Fruit fly (Drosophila melanogaster) whole organism, embryonic: ENCODE data around the gene CG17321.
A peak's percentile ranks its signal among the peaks of the same experiment; 100 is the strongest.

Experiments used
- Abd-B ChIP-seq: fragments of 200-800 bp; sonication (Bioruptor generic); optimal IDR thresholded peaks from 2 replicates; lab custom pipeline; 2018; ENCODE audit warnings: missing biosample characterization, mild to moderate bottlenecking, missing genetic modification characterization, moderate library complexity
- Aef1 ChIP-seq: fragments of 200-800 bp; sonication (Bioruptor generic); IDR thresholded peaks from 3 replicates; pipeline ENCODE4 v1.3.6; 2022; ENCODE audit warnings: missing biosample characterization, missing genetic modification characterization
- BtbVII ChIP-seq: fragments of 200-800 bp; sonication (Bioruptor generic); optimal IDR thresholded peaks from 3 replicates; lab custom pipeline; 2017; ENCODE audit warnings: missing biosample characterization, mild to moderate bottlenecking, missing genetic modification characterization
- Bteb2 ChIP-seq: fragments of 200-800 bp; sonication (Bioruptor generic); optimal IDR thresholded peaks from 2 replicates; lab custom pipeline; 2016; ENCODE audit warnings: missing biosample characterization, missing genetic modification characterization
- CG10366 ChIP-seq: fragments of 200-800 bp; sonication (Bioruptor generic); IDR thresholded peaks from 2 replicates; pipeline ENCODE4 v1.3.6; 2022; ENCODE audit warnings: missing biosample characterization, missing genetic modification characterization
- CG11247 ChIP-seq: fragments of 200-800 bp; sonication (Bioruptor generic); IDR thresholded peaks from 2 replicates; pipeline ENCODE4 v1.3.6; 2022; ENCODE audit warnings: missing biosample characterization, missing genetic modification characterization
- CG12659 ChIP-seq: fragments of 200-800 bp; sonication (Bioruptor generic); optimal IDR thresholded peaks from 3 replicates; lab custom pipeline; 2017; ENCODE audit warnings: mild to moderate bottlenecking, missing biosample characterization, missing genetic modification reagents, missing genetic modification characterization
- CG12769 ChIP-seq: fragments of 200-800 bp; sonication (Bioruptor generic); optimal IDR thresholded peaks from 2 replicates; lab custom pipeline; 2019; ENCODE audit warnings: missing biosample characterization, mild to moderate bottlenecking, missing genetic modification characterization, moderate library complexity
- CG1529 ChIP-seq: fragments of 200-800 bp; sonication (Bioruptor generic); optimal IDR thresholded peaks from 3 replicates; lab custom pipeline; 2018; ENCODE audit warnings: missing biosample characterization, missing genetic modification characterization
- CG18262 ChIP-seq: fragments of 200-800 bp; optimal IDR thresholded peaks from 3 replicates; lab custom pipeline; 2019; ENCODE audit warnings: missing biosample characterization, mild to moderate bottlenecking, missing genetic modification characterization, moderate library complexity
- CG18599 ChIP-seq: fragments of 200-800 bp; sonication (Bioruptor generic); optimal IDR thresholded peaks from 3 replicates; lab custom pipeline; 2017; ENCODE audit warnings: missing biosample characterization, missing genetic modification characterization, mild to moderate bottlenecking, moderate library complexity, missing genetic modification reagents
- CG31388 ChIP-seq: fragments of 200-800 bp; sonication (Bioruptor generic); optimal IDR thresholded peaks from 2 replicates; lab custom pipeline; 2016; ENCODE audit warnings: missing biosample characterization, missing genetic modification characterization
- CG4707 ChIP-seq: fragments of 200-800 bp; sonication (Bioruptor generic); optimal IDR thresholded peaks from 2 replicates; lab custom pipeline; 2018; ENCODE audit warnings: missing biosample characterization, mild to moderate bottlenecking, missing genetic modification characterization, moderate library complexity
- CG6254 ChIP-seq: fragments of 200-800 bp; sonication (Bioruptor generic); optimal IDR thresholded peaks from 3 replicates; lab custom pipeline; 2017; ENCODE audit warnings: mild to moderate bottlenecking, missing biosample characterization, missing genetic modification reagents, missing genetic modification characterization
- CG6654 ChIP-seq: fragments of 200-800 bp; sonication (Bioruptor generic); optimal IDR thresholded peaks from 2 replicates; lab custom pipeline; 2017; ENCODE audit warnings: missing biosample characterization, mild to moderate bottlenecking, missing genetic modification characterization
- CG7556 ChIP-seq: fragments of 200-800 bp; sonication (Bioruptor generic); optimal IDR thresholded peaks from 2 replicates; lab custom pipeline; 2017; ENCODE audit warnings: missing biosample characterization, mild to moderate bottlenecking, missing genetic modification characterization
- CG7987 ChIP-seq: fragments of 200-800 bp; sonication (Bioruptor generic); optimal IDR thresholded peaks from 2 replicates; lab custom pipeline; 2018; ENCODE audit warnings: missing biosample characterization, mild to moderate bottlenecking, missing genetic modification characterization, moderate library complexity
- CG9609 ChIP-seq: fragments of 200-800 bp; sonication (Bioruptor generic); optimal IDR thresholded peaks from 3 replicates; lab custom pipeline; 2016; ENCODE audit warnings: missing biosample characterization, missing genetic modification characterization
- CG9817 ChIP-seq: fragments of 200-800 bp; sonication (Bioruptor generic); optimal IDR thresholded peaks from 2 replicates; lab custom pipeline; 2018; ENCODE audit warnings: missing biosample characterization, mild to moderate bottlenecking, missing genetic modification characterization, moderate library complexity
- CoRest ChIP-seq: fragments of 200-800 bp; sonication (Bioruptor generic); optimal IDR thresholded peaks from 3 replicates; lab custom pipeline; 2018; ENCODE audit warnings: missing biosample characterization, mild to moderate bottlenecking, missing genetic modification characterization, moderate library complexity
- D ChIP-seq, 2 experiments: fragments of 200-800 bp in 1 of 2; fragments of >200 bp in 1 of 2; sonication (Bioruptor generic) in 1 of 2; optimal IDR thresholded peaks; 2 replicates in 1 of 2; 3 replicates in 1 of 2; lab custom pipeline; 2017; ENCODE audit warnings: mild to moderate bottlenecking in 1 of 2, missing biosample characterization in 1 of 2, missing genetic modification characterization in 1 of 2, missing genetic modification reagents in 1 of 2
- D19A ChIP-seq: fragments of 200-800 bp; optimal IDR thresholded peaks from 3 replicates; lab custom pipeline; 2019; ENCODE audit warnings: missing biosample characterization, mild to moderate bottlenecking, missing genetic modification characterization, moderate library complexity
- D19B ChIP-seq: fragments of 200-800 bp; sonication (Bioruptor generic); optimal IDR thresholded peaks from 2 replicates; lab custom pipeline; 2017; ENCODE audit warnings: missing biosample characterization, mild to moderate bottlenecking, missing genetic modification characterization
- Eip74EF ChIP-seq, 2 experiments: fragments of 200-800 bp in 1 of 2; fragments of >200 bp in 1 of 2; sonication (Bioruptor generic) in 1 of 2; optimal IDR thresholded peaks; 2 replicates each; lab custom pipeline; 2017 to 2019; ENCODE audit warnings: missing biosample characterization in 2 of 2, missing genetic modification characterization in 2 of 2, mild to moderate bottlenecking in 1 of 2, moderate library complexity in 1 of 2
- H15 ChIP-seq: fragments of 200-800 bp; sonication (Bioruptor generic); IDR thresholded peaks from 3 replicates; pipeline ENCODE4 v1.3.6; 2022; ENCODE audit warnings: missing biosample characterization, missing genetic modification characterization
- HHEX ChIP-seq: fragments of 200-800 bp; sonication (Bioruptor generic); optimal IDR thresholded peaks from 3 replicates; lab custom pipeline; 2017; ENCODE audit warnings: missing biosample characterization, mild to moderate bottlenecking, missing genetic modification characterization, missing genetic modification reagents
- HLHmδ ChIP-seq: fragments of 200-800 bp; sonication (Bioruptor generic); optimal IDR thresholded peaks from 2 replicates; lab custom pipeline; 2018; ENCODE audit warnings: missing biosample characterization, mild to moderate bottlenecking, missing genetic modification characterization, moderate library complexity
- Kr ChIP-seq: fragments of 200-800 bp; sonication (Bioruptor generic); optimal IDR thresholded peaks from 2 replicates; lab custom pipeline; 2017; ENCODE audit warnings: missing biosample characterization, mild to moderate bottlenecking, missing genetic modification characterization
- Oaz ChIP-seq: fragments of 200-800 bp; sonication (Bioruptor generic); IDR thresholded peaks from 2 replicates; pipeline ENCODE4 v1.3.6; 2022; ENCODE audit warnings: missing biosample characterization, missing genetic modification characterization
- Vsx1 ChIP-seq: fragments of 200-800 bp; sonication (Bioruptor generic); optimal IDR thresholded peaks from 2 replicates; lab custom pipeline; 2017; ENCODE audit warnings: missing biosample characterization, mild to moderate bottlenecking, missing genetic modification characterization, missing genetic modification reagents
- Xbp1 ChIP-seq: fragments of 200-800 bp; sonication (Bioruptor generic); optimal IDR thresholded peaks from 3 replicates; lab custom pipeline; 2016; ENCODE audit warnings: missing biosample characterization, mild to moderate bottlenecking, missing genetic modification characterization
- YL-1 ChIP-seq: fragments of 200-800 bp; sonication (Bioruptor generic); optimal IDR thresholded peaks from 3 replicates; lab custom pipeline; 2017; ENCODE audit warnings: missing biosample characterization, mild to moderate bottlenecking, missing genetic modification characterization
- al ChIP-seq: fragments of 200-800 bp; sonication (Bioruptor generic); IDR thresholded peaks from 2 replicates; pipeline ENCODE4 v1.3.6; 2022; ENCODE audit warnings: missing biosample characterization, missing genetic modification characterization
- ara ChIP-seq: fragments of 200-800 bp; sonication (Bioruptor generic); IDR thresholded peaks from 2 replicates; pipeline ENCODE4 v1.3.6; 2022; ENCODE audit warnings: missing biosample characterization, missing genetic modification characterization
- bab2 ChIP-seq: fragments of 200-800 bp; sonication (Bioruptor generic); optimal IDR thresholded peaks from 2 replicates; lab custom pipeline; 2016; ENCODE audit warnings: missing biosample characterization, missing genetic modification characterization
- caup ChIP-seq: fragments of 200-800 bp; sonication (Bioruptor generic); optimal IDR thresholded peaks from 3 replicates; lab custom pipeline; 2017; ENCODE audit warnings: missing biosample characterization, mild to moderate bottlenecking, missing genetic modification characterization, moderate library complexity; ENCODE audit not compliant: severe bottlenecking
- corto ChIP-seq: fragments of 200-800 bp; sonication (Bioruptor generic); optimal IDR thresholded peaks from 2 replicates; lab custom pipeline; 2016; ENCODE audit warnings: missing biosample characterization, mild to moderate bottlenecking, missing genetic modification characterization, moderate library complexity
- dmrt11E ChIP-seq: fragments of 200-800 bp; sonication (Bioruptor generic); optimal IDR thresholded peaks from 3 replicates; lab custom pipeline; 2018; ENCODE audit warnings: missing biosample characterization, mild to moderate bottlenecking, missing genetic modification characterization, moderate library complexity
- dpn ChIP-seq, 2 experiments: fragments of 200-800 bp; sonication (Bioruptor generic); optimal IDR thresholded peaks; 3 replicates each; lab custom pipeline; 2016; ENCODE audit warnings: missing biosample characterization in 2 of 2, missing genetic modification characterization in 2 of 2
- gce ChIP-seq: fragments of 200-800 bp; sonication (Bioruptor generic); IDR thresholded peaks from 3 replicates; pipeline ENCODE4 v1.3.6; 2022; ENCODE audit warnings: missing biosample characterization, missing genetic modification characterization
- gt ChIP-seq: fragments of 200-800 bp; sonication (Bioruptor generic); IDR thresholded peaks from 2 replicates; pipeline ENCODE4 v1.3.6; 2022; ENCODE audit warnings: missing biosample characterization, missing genetic modification characterization
- lov ChIP-seq, 2 experiments: fragments of 200-800 bp in 1 of 2; fragments of >200 bp in 1 of 2; sonication (Bioruptor generic) in 1 of 2; IDR thresholded peaks in 1 of 2; optimal IDR thresholded peaks in 1 of 2; 2 replicates in 1 of 2; 3 replicates in 1 of 2; pipeline versions ENCODE4 v1.3.6 to Lab custom; 2017 to 2022; ENCODE audit warnings: missing biosample characterization in 1 of 2, missing genetic modification characterization in 1 of 2
- maf-S ChIP-seq: fragments of 200-800 bp; sonication (Bioruptor generic); optimal IDR thresholded peaks from 2 replicates; lab custom pipeline; 2016; ENCODE audit warnings: missing biosample characterization, missing genetic modification characterization
- otp ChIP-seq: fragments of 200-800 bp; sonication (Bioruptor generic); IDR thresholded peaks from 3 replicates; pipeline ENCODE4, ENCODE4 v1.3.6; 2022; ENCODE audit warnings: missing biosample characterization, missing genetic modification characterization
- pnt ChIP-seq: fragments of 200-800 bp; sonication (Bioruptor generic); optimal IDR thresholded peaks from 3 replicates; lab custom pipeline; 2016; ENCODE audit warnings: missing biosample characterization, missing genetic modification characterization
- trem ChIP-seq: fragments of 200-800 bp; optimal IDR thresholded peaks from 3 replicates; lab custom pipeline; 2019; ENCODE audit warnings: missing biosample characterization, mild to moderate bottlenecking, missing genetic modification characterization, moderate library complexity
- vnd ChIP-seq: fragments of 200-800 bp; sonication (Bioruptor generic); IDR thresholded peaks from 3 replicates; pipeline ENCODE4 v1.3.6; 2022; ENCODE audit warnings: missing biosample characterization, missing genetic modification characterization; ENCODE audit not compliant: partially characterized antibody
- wek ChIP-seq: fragments of 200-800 bp; sonication (Bioruptor generic); optimal IDR thresholded peaks from 3 replicates; lab custom pipeline; 2018; ENCODE audit warnings: missing biosample characterization, mild to moderate bottlenecking, missing genetic modification characterization, moderate library complexity

Gene CG17321

DNA sequence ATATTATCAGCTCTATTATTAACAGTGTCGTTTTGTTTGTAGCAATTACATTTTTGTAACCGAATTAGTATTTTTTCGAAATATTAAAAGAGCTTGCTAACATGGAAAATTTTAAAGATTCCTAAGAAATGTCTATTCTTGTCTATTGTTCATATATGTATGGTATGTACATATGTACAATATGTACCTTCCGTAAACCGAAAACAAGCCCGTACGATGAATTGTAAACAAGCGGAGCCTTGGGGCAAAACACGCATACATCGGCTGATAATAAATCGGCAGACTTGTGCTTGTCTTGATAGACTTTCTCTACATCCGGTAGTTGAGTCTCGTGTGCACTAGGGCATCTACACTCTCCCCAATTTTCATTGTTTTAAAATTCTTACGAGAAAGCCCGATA is 22.2 kb upstream of the CG17321 start (continued):
- TF ChIP-seq CG7556 (peak; percentile 37), caup (GFP tag; lab: Kevin White, UChicago) (peak; percentile 50), CG18262 (tag; lab: Kevin White, UChicago) (peak; percentile 36), trem (tag; lab: Kevin White, UChicago) (no peak), CG9817 (tag; lab: Kevin White, UChicago) (peak; percentile 9), D (optimal IDR thresholded peaks at IDR 0.05; lab: Kevin White, UChicago) (no peak), D (GFP tag; optimal IDR thresholded peaks at IDR 0.05; lab: Kevin White, UChicago) (peak; percentile 60), CG12659 (GFP tag; lab: Kevin White, UChicago) (peak; percentile 4), gce (GFP tag; lab: Robert Waterston, UW) (peak; percentile 49; the same call in 1 of the 3 replicates), CG4707 (GFP tag; lab: Kevin White, UChicago) (peak; percentile 69), HLHmδ (GFP tag; lab: Kevin White, UChicago) (peak; percentile 74), Abd-B (no peak), CG10366 (GFP tag; lab: Robert Waterston, UW) (no peak), Vsx1 (peak; percentile 58), CG6254 (GFP tag; lab: Kevin White, UChicago) (peak; percentile 38), al (GFP tag; lab: Robert Waterston, UW) (no peak), pnt (GFP tag; lab: Kevin White, UChicago) (peak; percentile 25), dpn (GFP tag; optimal IDR thresholded peaks at IDR 0.05; lab: Kevin White, UChicago) (peak in 1 of 2 experiments; percentile 18), H15 (GFP tag; lab: Robert Waterston, UW) (0 out of 3 replicates have a peak, but pooled peaks have one; percentile 26), YL-1 (GFP tag; lab: Kevin White, UChicago) (no peak), dmrt11E (tag; lab: Kevin White, UChicago) (peak; percentile 61), CG11247 (GFP tag; lab: Robert Waterston, UW) (peak; percentile 29; the same call in 1 of the 2 replicates), CG6654 (GFP tag; lab: Kevin White, UChicago) (no peak), maf-S (GFP tag; lab: Kevin White, UChicago) (no peak), Bteb2 (GFP tag; lab: Kevin White, UChicago) (no peak), bab2 (GFP tag; lab: Kevin White, UChicago) (peak; percentile 60), CG31388 (GFP tag; lab: Kevin White, UChicago) (no peak), otp (0 out of 3 replicates have a peak, but pooled peaks have one; percentile 49), CG7987 (GFP tag; lab: Kevin White, UChicago) (peak; percentile 91), gt (GFP tag; lab: Robert Waterston, UW) (no peak), D19B (GFP tag; lab: Kevin White, UChicago) (no peak), Oaz (GFP tag; lab: Robert Waterston, UW) (no peak), lov (optimal IDR thresholded peaks at IDR 0.05; lab: Kevin White, UChicago) (no peak), lov (GFP tag; IDR thresholded peaks at IDR 0.05; lab: Robert Waterston, UW) (peak; percentile 80; the same call in 1 of the 3 replicates), vnd (GFP tag; lab: Robert Waterston, UW) (no peak), CG18599 (peak; percentile 72), corto (GFP tag; lab: Kevin White, UChicago) (no peak), BtbVII (GFP tag; lab: Kevin White, UChicago) (peak; percentile 7), Aef1 (no peak), ara (peak; percentile 80), CG12769 (tag; lab: Kevin White, UChicago) (no peak), Xbp1 (no peak), wek (GFP tag; lab: Kevin White, UChicago) (peak; percentile 75), Eip74EF (GFP tag; optimal IDR thresholded peaks at IDR 0.05; lab: Kevin White, UChicago) (peak in 1 of 2 experiments; percentile 27), CG1529 (peak; percentile 66), CG9609 (no peak), CoRest (tag; lab: Kevin White, UChicago) (peak; percentile 18), Kr (GFP tag; lab: Kevin White, UChicago) (no peak), D19A (peak; percentile 32), HHEX (GFP tag; lab: Kevin White, UChicago) (peak; percentile 71)
